Worm (Caenorhabditis elegans): ENCODE data around the gene arrd-4.

DNA sequence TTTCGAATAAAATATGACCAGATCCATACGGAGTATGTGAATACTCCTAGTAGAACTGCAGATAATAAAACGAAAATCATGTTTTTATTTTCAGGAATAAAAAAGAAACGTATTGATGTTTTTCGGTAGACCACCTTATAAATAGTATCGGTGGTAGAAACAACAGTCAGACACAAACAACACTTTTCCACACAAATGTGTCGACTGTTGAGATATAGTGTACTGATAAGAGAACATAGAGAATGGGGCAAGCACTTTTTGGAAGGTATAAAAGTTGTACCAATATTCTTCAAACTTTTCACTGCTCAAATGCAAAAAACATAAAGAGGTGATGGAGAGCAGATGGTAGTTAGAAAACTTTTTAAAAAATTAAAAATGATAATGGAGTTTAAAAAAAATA, 35.5 kb downstream of the arrd-4 start, which contains the start of gene cyp-13A6:
- TF ChIP-seq C34B4.2 (tag; optimal IDR thresholded peaks at IDR 0.05) = no peak
- no peak for TF ChIP-seq ztf-11 (tag; optimal IDR thresholded peaks at IDR 0.05)

Data from whole organism, L1 larva.